Fruit fly (Drosophila melanogaster) whole organism, embryonic: ENCODE measurements around the gene Polr1C.

Experiments used
- Antp ChIP-seq: fragments of 200-800 bp; sonication (Bioruptor generic); optimal IDR thresholded peaks from 3 replicates; lab custom pipeline; 2016; ENCODE audit warnings: missing biosample characterization, missing genetic modification characterization
- B-H2 ChIP-seq: fragments of 200-800 bp; sonication (Bioruptor generic); optimal IDR thresholded peaks from 2 replicates; lab custom pipeline; 2018; ENCODE audit warnings: missing biosample characterization, mild to moderate bottlenecking, missing genetic modification characterization
- Bteb2 ChIP-seq: fragments of 200-800 bp; sonication (Bioruptor generic); optimal IDR thresholded peaks from 2 replicates; lab custom pipeline; 2016; ENCODE audit warnings: missing biosample characterization, missing genetic modification characterization
- CG10267 ChIP-seq: fragments of 200-800 bp; sonication (Bioruptor generic); optimal IDR thresholded peaks from 2 replicates; lab custom pipeline; 2018; ENCODE audit warnings: missing biosample characterization, mild to moderate bottlenecking, missing genetic modification characterization, moderate library complexity
- CG11723 ChIP-seq: fragments of 200-800 bp; sonication (Bioruptor generic); optimal IDR thresholded peaks from 2 replicates; lab custom pipeline; 2017; ENCODE audit warnings: missing biosample characterization, mild to moderate bottlenecking, missing genetic modification characterization
- CG12104 ChIP-seq: fragments of 200-800 bp; sonication (Bioruptor generic); optimal IDR thresholded peaks from 3 replicates; lab custom pipeline; 2016; ENCODE audit warnings: missing biosample characterization, missing genetic modification characterization
- CG12155 ChIP-seq: fragments of 200-800 bp; sonication (Bioruptor generic); optimal IDR thresholded peaks from 3 replicates; lab custom pipeline; 2016; ENCODE audit warnings: missing biosample characterization, missing genetic modification characterization
- CG13287 ChIP-seq: fragments of 200-800 bp; sonication (Bioruptor generic); IDR thresholded peaks from 2 replicates; pipeline ENCODE4 v1.3.6; 2022; ENCODE audit warnings: missing biosample characterization, missing genetic modification characterization; ENCODE audit not compliant: partially characterized antibody
- CG13775 ChIP-seq: fragments of 200-800 bp; sonication (Bioruptor generic); optimal IDR thresholded peaks from 3 replicates; lab custom pipeline; 2017; ENCODE audit warnings: missing biosample characterization, mild to moderate bottlenecking, missing genetic modification characterization
- CG15073 ChIP-seq: fragments of 200-800 bp; sonication (Bioruptor generic); optimal IDR thresholded peaks from 2 replicates; lab custom pipeline; 2016; ENCODE audit warnings: missing biosample characterization, missing genetic modification characterization
- CG1529 ChIP-seq: fragments of 200-800 bp; sonication (Bioruptor generic); optimal IDR thresholded peaks from 3 replicates; lab custom pipeline; 2018; ENCODE audit warnings: missing biosample characterization, missing genetic modification characterization
- CG1647 ChIP-seq: fragments of 200-800 bp; sonication (Bioruptor generic); optimal IDR thresholded peaks from 3 replicates; lab custom pipeline; 2016; ENCODE audit warnings: missing biosample characterization, missing genetic modification characterization
- CG17802 ChIP-seq: fragments of 200-800 bp; sonication (Bioruptor generic); optimal IDR thresholded peaks from 2 replicates; lab custom pipeline; 2018; ENCODE audit warnings: missing biosample characterization, mild to moderate bottlenecking, missing genetic modification characterization, moderate library complexity
- CG3065 ChIP-seq: fragments of 200-800 bp; sonication (Bioruptor generic); optimal IDR thresholded peaks from 2 replicates; lab custom pipeline; 2016; ENCODE audit warnings: missing biosample characterization, missing genetic modification characterization
- CG33213 ChIP-seq: fragments of 200-800 bp; sonication (Bioruptor generic); optimal IDR thresholded peaks from 3 replicates; lab custom pipeline; 2016; ENCODE audit warnings: missing biosample characterization, missing genetic modification characterization
- CG34422 ChIP-seq: fragments of 200-800 bp; sonication (Bioruptor generic); IDR thresholded peaks from 3 replicates; pipeline ENCODE4 v1.3.6; 2022; ENCODE audit warnings: missing biosample characterization, missing genetic modification characterization
- CG6689 ChIP-seq: fragments of 200-800 bp; sonication (Bioruptor generic); IDR thresholded peaks from 2 replicates; pipeline ENCODE4 v1.3.6; 2022; ENCODE audit warnings: missing biosample characterization, missing genetic modification characterization
- CG7556 ChIP-seq: fragments of 200-800 bp; sonication (Bioruptor generic); optimal IDR thresholded peaks from 2 replicates; lab custom pipeline; 2017; ENCODE audit warnings: missing biosample characterization, mild to moderate bottlenecking, missing genetic modification characterization
- CG7839 ChIP-seq: fragments of 200-800 bp; sonication (Bioruptor generic); optimal IDR thresholded peaks from 3 replicates; lab custom pipeline; 2018; ENCODE audit warnings: missing biosample characterization, mild to moderate bottlenecking, missing genetic modification characterization, moderate library complexity
- CG7928 ChIP-seq: fragments of 200-800 bp; sonication (Bioruptor generic); optimal IDR thresholded peaks from 2 replicates; lab custom pipeline; 2017; ENCODE audit warnings: missing biosample characterization, mild to moderate bottlenecking, missing genetic modification characterization
- CrebB ChIP-seq: fragments of 200-800 bp; sonication (Bioruptor generic); optimal IDR thresholded peaks from 3 replicates; lab custom pipeline; 2018; ENCODE audit warnings: missing biosample characterization, mild to moderate bottlenecking, missing genetic modification characterization
- Dbx ChIP-seq: fragments of 200-800 bp; sonication (Bioruptor generic); IDR thresholded peaks from 3 replicates; pipeline ENCODE4 v1.3.6; 2022; ENCODE audit warnings: missing biosample characterization, missing genetic modification characterization
- Doc3 ChIP-seq: fragments of 200-800 bp; sonication (Bioruptor generic); IDR thresholded peaks from 3 replicates; pipeline ENCODE4 v1.3.6; 2022; ENCODE audit warnings: missing biosample characterization, missing genetic modification characterization; ENCODE audit not compliant: partially characterized antibody
- E2f2 ChIP-seq: fragments of 200-800 bp; sonication (Bioruptor generic); IDR thresholded peaks from 2 replicates; pipeline ENCODE4 v1.3.6; 2022; ENCODE audit warnings: missing biosample characterization, missing genetic modification characterization
- ERR ChIP-seq: fragments of 200-800 bp; sonication (Bioruptor generic); optimal IDR thresholded peaks from 2 replicates; lab custom pipeline; 2016; ENCODE audit warnings: missing biosample characterization, missing genetic modification characterization
- H2.0 ChIP-seq: fragments of 200-800 bp; sonication (Bioruptor generic); IDR thresholded peaks from 2 replicates; pipeline ENCODE4 v1.3.6; 2022; ENCODE audit warnings: missing biosample characterization, missing genetic modification characterization
- Mad ChIP-seq: fragments of 200-800 bp; sonication (Bioruptor generic); optimal IDR thresholded peaks from 2 replicates; lab custom pipeline; 2016; ENCODE audit warnings: missing biosample characterization, missing genetic modification characterization
- Med ChIP-seq: fragments of 200-800 bp; sonication (Bioruptor generic); peaks from one replicate; lab custom pipeline; 2016; ENCODE audit warnings: missing biosample characterization, missing genetic modification characterization, mild to moderate bottlenecking, inconsistent platforms, moderate library complexity
- Pdp1 ChIP-seq, 2 experiments: fragments of 200-800 bp; sonication (Bioruptor generic); optimal IDR thresholded peaks; 3 replicates each; lab custom pipeline; 2016; ENCODE audit warnings: missing biosample characterization in 2 of 2, missing genetic modification characterization in 2 of 2, mild to moderate bottlenecking in 1 of 2, moderate library complexity in 1 of 2
- Rfx ChIP-seq: fragments of 200-800 bp; sonication (Bioruptor generic); IDR thresholded peaks from 2 replicates; pipeline ENCODE4 v1.3.6; 2022; ENCODE audit warnings: missing biosample characterization, missing genetic modification characterization
- Scr ChIP-seq: fragments of 200-800 bp; sonication (Bioruptor generic); IDR thresholded peaks from 2 replicates; pipeline ENCODE4 v1.3.6; 2022; ENCODE audit warnings: missing biosample characterization, missing genetic modification characterization; ENCODE audit not compliant: partially characterized antibody
- Sin3A ChIP-seq: fragments of >200 bp; optimal IDR thresholded peaks from 2 replicates; lab custom pipeline; 2018
- Sry-δ ChIP-seq: fragments of 200-800 bp; sonication (Bioruptor generic); optimal IDR thresholded peaks from 2 replicates; lab custom pipeline; 2016; ENCODE audit warnings: missing biosample characterization, missing genetic modification characterization
- Ssrp ChIP-seq: fragments of 200-800 bp; sonication (Bioruptor generic); optimal IDR thresholded peaks from 2 replicates; lab custom pipeline; 2018; ENCODE audit warnings: missing biosample characterization, mild to moderate bottlenecking, missing genetic modification characterization, moderate library complexity
- bbx ChIP-seq: fragments of 200-800 bp; sonication (Bioruptor generic); IDR thresholded peaks from 2 replicates; pipeline ENCODE4 v1.3.6; 2022; ENCODE audit warnings: missing biosample characterization, missing genetic modification characterization; ENCODE audit not compliant: partially characterized antibody
- bcd ChIP-seq: fragments of 200-800 bp; sonication (Bioruptor generic); optimal IDR thresholded peaks from 2 replicates; lab custom pipeline; 2017; ENCODE audit warnings: missing biosample characterization, mild to moderate bottlenecking, missing genetic modification characterization
- dan ChIP-seq: fragments of 200-800 bp; sonication (Bioruptor generic); IDR thresholded peaks from 2 replicates; pipeline ENCODE4 v1.3.6; 2022; ENCODE audit warnings: missing biosample characterization, missing genetic modification characterization
- fd64A ChIP-seq: fragments of 200-800 bp; sonication (Bioruptor generic); optimal IDR thresholded peaks from 3 replicates; lab custom pipeline; 2018; ENCODE audit warnings: missing biosample characterization, mild to moderate bottlenecking, missing genetic modification characterization
- fru ChIP-seq: fragments of >200 bp; optimal IDR thresholded peaks from 2 replicates; lab custom pipeline; 2017
- gcm ChIP-seq: fragments of 200-800 bp; sonication (Bioruptor generic); optimal IDR thresholded peaks from 2 replicates; lab custom pipeline; 2019; ENCODE audit warnings: missing biosample characterization, mild to moderate bottlenecking, missing genetic modification characterization, moderate library complexity
- gt ChIP-seq: fragments of 200-800 bp; sonication (Bioruptor generic); IDR thresholded peaks from 2 replicates; pipeline ENCODE4 v1.3.6; 2022; ENCODE audit warnings: missing biosample characterization, missing genetic modification characterization
- klu ChIP-seq: fragments of 200-800 bp; sonication (Bioruptor generic); IDR thresholded peaks from 2 replicates; pipeline ENCODE4 v1.3.6; 2022; ENCODE audit warnings: missing biosample characterization, missing genetic modification characterization
- mam ChIP-seq: fragments of 200-800 bp; sonication (Bioruptor generic); optimal IDR thresholded peaks from 3 replicates; lab custom pipeline; 2016; ENCODE audit warnings: missing biosample characterization, missing genetic modification characterization
- oc ChIP-seq: fragments of 200-800 bp; sonication (Bioruptor generic); optimal IDR thresholded peaks from 2 replicates; lab custom pipeline; 2018; ENCODE audit warnings: missing biosample characterization, mild to moderate bottlenecking, missing genetic modification characterization, moderate library complexity
- pzg ChIP-seq: fragments of 200-800 bp; sonication (Bioruptor generic); optimal IDR thresholded peaks from 3 replicates; lab custom pipeline; 2018; ENCODE audit warnings: missing biosample characterization, mild to moderate bottlenecking, missing genetic modification characterization, moderate library complexity
- ranshi ChIP-seq: fragments of 200-800 bp; sonication (Bioruptor generic); IDR thresholded peaks from 2 replicates; pipeline ENCODE4 v1.3.6; 2022; ENCODE audit warnings: missing biosample characterization, missing genetic modification characterization
- row ChIP-seq: fragments of 200-800 bp; sonication (Bioruptor generic); IDR thresholded peaks from 3 replicates; pipeline ENCODE4 v1.3.6; 2022; ENCODE audit warnings: missing biosample characterization, missing genetic modification characterization
- sqz ChIP-seq: fragments of 200-800 bp; sonication (Bioruptor generic); optimal IDR thresholded peaks from 3 replicates; lab custom pipeline; 2018; ENCODE audit warnings: missing biosample characterization, mild to moderate bottlenecking, missing genetic modification characterization
- trem ChIP-seq: fragments of 200-800 bp; optimal IDR thresholded peaks from 3 replicates; lab custom pipeline; 2019; ENCODE audit warnings: missing biosample characterization, mild to moderate bottlenecking, missing genetic modification characterization, moderate library complexity

The Polr1C gene

dm6 chr2L:4997401-4998259 is 28.8 kb downstream of the Polr1C start (continued):
- TF ChIP-seq bcd (peak; percentile 99), E2f2 (peak; percentile 88), H2.0 (GFP tag; lab: Robert Waterston, UW) (peak; percentile 99), Sry-δ (GFP tag; lab: Kevin White, UChicago) (peak; percentile 81), CG17802 (tag; lab: Kevin White, UChicago) (peak; percentile 94), fd64A (GFP tag; lab: Kevin White, UChicago) (peak; percentile 98), fru (lab: Kevin White, UChicago) (no peak), Ssrp (peak; percentile 99), B-H2 (peak; percentile 96), trem (tag; lab: Kevin White, UChicago) (peak; percentile 97), gt (GFP tag; lab: Robert Waterston, UW) (peak; percentile 98), CG7556 (GFP tag; lab: Kevin White, UChicago) (peak; percentile 98), Scr (GFP tag; lab: Robert Waterston, UW) (peak; percentile 39; the same call in 1 of the 2 replicates), klu (GFP tag; lab: Robert Waterston, UW) (peak; percentile 98), Bteb2 (GFP tag; lab: Kevin White, UChicago) (peak; percentile 98), CG15073 (GFP tag; lab: Kevin White, UChicago) (peak; percentile 91), ERR (GFP tag; lab: Kevin White, UChicago) (peak; percentile 98), mam (peak; percentile 99), CG33213 (GFP tag; lab: Kevin White, UChicago) (peak; percentile 99), CG13775 (peak; percentile 99), bbx (GFP tag; lab: Robert Waterston, UW) (peak; percentile 63), CG6689 (GFP tag; lab: Robert Waterston, UW) (peak; percentile 99), CG12104 (peak; percentile 98), Med (GFP tag; lab: Kevin White, UChicago) (peak; percentile 100), sqz (GFP tag; lab: Kevin White, UChicago) (peak; percentile 98), dan (GFP tag; lab: Robert Waterston, UW) (peak; percentile 97), Sin3A (lab: Kevin White, UChicago) (no peak), Rfx (GFP tag; lab: Robert Waterston, UW) (peak; percentile 100), Doc3 (GFP tag; lab: Robert Waterston, UW) (no peak; the same call in 2 of the 3 replicates), CG3065 (GFP tag; lab: Kevin White, UChicago) (peak; percentile 98), Antp (GFP tag; lab: Kevin White, UChicago) (peak; percentile 99), oc (tag; lab: Kevin White, UChicago) (peak; percentile 99), Pdp1 (GFP tag; optimal IDR thresholded peaks at IDR 0.05; lab: Kevin White, UChicago) (peak; percentile 98 to 99), CG1529 (peak; percentile 99), CG13287 (GFP tag; lab: Robert Waterston, UW) (peak; percentile 69), CG12155 (GFP tag; lab: Kevin White, UChicago) (peak; percentile 98), CG11723 (peak; percentile 98), Dbx (GFP tag; lab: Robert Waterston, UW) (peak; percentile 99), row (GFP tag; lab: Robert Waterston, UW) (peak; percentile 99), Mad (GFP tag; lab: Kevin White, UChicago) (peak; percentile 98), gcm (GFP tag; lab: Kevin White, UChicago) (peak; percentile 99), CG10267 (tag; lab: Kevin White, UChicago) (peak; percentile 96), pzg (GFP tag; lab: Kevin White, UChicago) (peak; percentile 41), CrebB (tag; lab: Kevin White, UChicago) (peak; percentile 98), CG7839 (peak; percentile 99), CG7928 (GFP tag; lab: Kevin White, UChicago) (peak; percentile 82), CG34422 (GFP tag; lab: Robert Waterston, UW) (peak; percentile 100), ranshi (GFP tag; lab: Robert Waterston, UW) (peak; percentile 99), CG1647 (GFP tag; lab: Kevin White, UChicago) (peak; percentile 99)
